Worm (Caenorhabditis elegans) whole organism, young adult: Measurements from ENCODE around the gene F44A2.7.

Experiments
- B0336.3 ChIP-seq: fragments of 200-800 bp; sonication (Bioruptor generic); IDR thresholded peaks from 2 replicates; pipeline ENCODE4 v1.3.6; 2022; ENCODE audit warnings: missing genetic modification characterization, missing compliant biosample characterization
- F23B12.7 ChIP-seq: sonication (generic microtip); optimal IDR thresholded peaks from 2 replicates; lab custom pipeline; 2017; ENCODE audit warnings: missing genetic modification characterization, mild to moderate bottlenecking, missing compliant biosample characterization, antibody characterized with exemption, moderate library complexity; ENCODE audit not compliant: insufficient read depth
- F39B2.1 ChIP-seq: fragments of 200-800 bp; sonication (Bioruptor generic); IDR thresholded peaks from 2 replicates; pipeline ENCODE4 v1.3.6; 2022; ENCODE audit warnings: missing genetic modification reagents, missing genetic modification characterization, missing compliant biosample characterization
- F52B5.7 ChIP-seq: sonication (generic microtip); optimal IDR thresholded peaks from 2 replicates; lab custom pipeline; 2016; ENCODE audit warnings: mild to moderate bottlenecking, missing genetic modification characterization, missing compliant biosample characterization
- akir-1 ChIP-seq: fragments of 200-800 bp; sonication (Bioruptor generic); optimal IDR thresholded peaks from 2 replicates; lab custom pipeline; 2018; ENCODE audit warnings: mild to moderate bottlenecking, missing genetic modification characterization, moderate library complexity, missing compliant biosample characterization
- die-1 ChIP-seq: sonication (generic microtip); optimal IDR thresholded peaks from 2 replicates; lab custom pipeline; 2016; ENCODE audit warnings: missing genotype, mild to moderate bottlenecking, missing genetic modification characterization, missing compliant biosample characterization
- hlh-12 ChIP-seq: sonication (generic microtip); optimal IDR thresholded peaks from 2 replicates; lab custom pipeline; 2016; ENCODE audit warnings: missing genetic modification characterization, missing compliant biosample characterization
- lag-1 ChIP-seq: fragments of 200-800 bp; sonication (Bioruptor generic); IDR thresholded peaks from 2 replicates; pipeline ENCODE4 v1.3.6; 2022; ENCODE audit warnings: missing genetic modification reagents, missing genetic modification characterization, missing compliant biosample characterization
- let-526 ChIP-seq: fragments of 200-800 bp; sonication (Bioruptor generic); IDR thresholded peaks from 2 replicates; pipeline ENCODE4 v1.3.6; 2022; ENCODE audit warnings: missing genetic modification reagents, missing genetic modification characterization, missing compliant biosample characterization
- nhr-179 ChIP-seq: sonication (generic microtip); optimal IDR thresholded peaks from 2 replicates; lab custom pipeline; 2016; ENCODE audit warnings: mild to moderate bottlenecking, missing genetic modification characterization, missing compliant biosample characterization
- repo-1 ChIP-seq: sonication (generic microtip); optimal IDR thresholded peaks from 2 replicates; lab custom pipeline; 2017; ENCODE audit warnings: mild to moderate bottlenecking, missing genetic modification characterization, missing compliant biosample characterization
- snpc-4 ChIP-seq, 5 experiments: fragments of 150-350 bp in 1 of 5; sonication (generic microtip) in 4 of 5; optimal IDR thresholded peaks; 2 replicates each; lab custom pipeline; 2014 to 2018; ENCODE audit warnings: missing genetic modification characterization in 5 of 5, missing biosample characterization in 3 of 5, antibody characterized with exemption in 2 of 5, mild to moderate bottlenecking in 2 of 5, missing compliant biosample characterization in 2 of 5, missing genotype in 2 of 5, moderate library complexity in 2 of 5, missing genetic modification reagents in 1 of 5
- unc-62 ChIP-seq: fragments of 150-350 bp; optimal IDR thresholded peaks from 2 replicates; lab custom pipeline; 2014; ENCODE audit warnings: missing biosample characterization, missing genetic modification reagents, missing genetic modification characterization
- ztf-26 ChIP-seq: sonication (generic microtip); optimal IDR thresholded peaks from 2 replicates; lab custom pipeline; 2017; ENCODE audit warnings: missing genetic modification characterization, missing compliant biosample characterization

ce11 chrV:9343629-9344624 lies 22.6 kb downstream of the F44A2.7 start, which contains the start of gene tos-1:
- TF ChIP-seq let-526 (GFP tag; lab: Robert Waterston, UW) (peak; percentile 91), F39B2.1 (GFP tag; lab: Robert Waterston, UW) (no peak), unc-62 (GFP tag; lab: Kevin White, UChicago) (peak; percentile 59), F52B5.7 (tag; lab: Kevin White, UChicago) (peak; percentile 81), nhr-179 (tag; lab: Kevin White, UChicago) (no peak), die-1 (peak; percentile 88), B0336.3 (GFP tag; lab: Robert Waterston, UW) (peak; percentile 91), repo-1 (tag; lab: Kevin White, UChicago) (peak; percentile 96), ztf-26 (peak; percentile 99), F23B12.7 (tag; lab: Kevin White, UChicago) (peak; percentile 91), hlh-12 (no peak), lag-1 (no peak), snpc-4 (GFP tag; optimal IDR thresholded peaks at IDR 0.05; lab: Kevin White, UChicago) (peak; percentile 27), snpc-4 (tag; optimal IDR thresholded peaks at IDR 0.05; lab: Kevin White, UChicago) (peak; percentile 70 to 87 (median 80)), akir-1 (peak; percentile 4)
